Fruit fly (Drosophila melanogaster): Measurements from ENCODE around the gene CG10864.

Gene CG10864

dm6 chr3R:18398954-18399697 is 12.3 kb downstream of the CG10864 start, which contains the start of gene Vha100-2 (continued):
- TF ChIP-seq ss (GFP tag; optimal IDR thresholded peaks at IDR 0.05) (no peak), Hr4 (GFP tag; optimal IDR thresholded peaks at IDR 0.05) (peak; percentile 45), Eip78C (GFP tag) (no peak), Ets96B (tag; optimal IDR thresholded peaks at IDR 0.05) (no peak), CG15336 (GFP tag; IDR thresholded peaks at IDR 0.05) (peak; percentile 44; the same call in 1 of the 2 replicates), CG6792 (GFP tag; optimal IDR thresholded peaks at IDR 0.05) (no peak), topi (GFP tag; optimal IDR thresholded peaks at IDR 0.05) (no peak)

- TF ChIP-seq ss (GFP tag; optimal IDR thresholded peaks at IDR 0.05) = peak in 1 of 2 experiments; percentile 22
- no peak for TF ChIP-seq eg (GFP tag; IDR thresholded peaks at IDR 0.05)
- peak; percentile 51 for TF ChIP-seq vri (GFP tag; optimal IDR thresholded peaks at IDR 0.05)
- TF ChIP-seq CG15336 (GFP tag; IDR thresholded peaks at IDR 0.05) = no peak
- peak; percentile 47 for TF ChIP-seq achi (GFP tag; optimal IDR thresholded peaks at IDR 0.05)
- peak; percentile 76 for TF ChIP-seq fkh (GFP tag; optimal IDR thresholded peaks at IDR 0.05)
- no peak for TF ChIP-seq fd59A (GFP tag; optimal IDR thresholded peaks at IDR 0.05)
- TF ChIP-seq CG6854 (GFP tag; optimal IDR thresholded peaks at IDR 0.05) = peak; percentile 2
- peak; percentile 3 for TF ChIP-seq CG6808 (GFP tag; optimal IDR thresholded peaks at IDR 0.05)
- TF ChIP-seq dsx (GFP tag; optimal IDR thresholded peaks at IDR 0.05; ENCODE audit: poor library complexity, severe bottlenecking) = no peak
- TF ChIP-seq Eip78C (GFP tag) = peak; percentile 67
Observed at dm6 chr3R:18398460-18398901, 12.9 kb downstream of the CG10864 start.

dm6 chr3R:18397834-18398378 is 13.5 kb downstream of the CG10864 start:
- TF ChIP-seq Sox15 (GFP tag; optimal IDR thresholded peaks at IDR 0.05) = no peak
- peak; percentile 23; the same call in 1 of the 2 replicates for TF ChIP-seq CG11294 (GFP tag; IDR thresholded peaks at IDR 0.05)
- peak; percentile 50 for TF ChIP-seq CG3032 (tag; optimal IDR thresholded peaks at IDR 0.05)
- TF ChIP-seq CG6163 (GFP tag; IDR thresholded peaks at IDR 0.05) = peak; percentile 80

dm6 chr3R:18396801-18397604 is 14.4 kb downstream of the CG10864 start, which contains the start of gene Vti1b:
TSS of gene Vti1b (plus strand) at chr3R:18396995.
- TF ChIP-seq CG6792 (GFP tag; optimal IDR thresholded peaks at IDR 0.05) = peak; percentile 98
- TF ChIP-seq CG3032 (tag; optimal IDR thresholded peaks at IDR 0.05) = peak; percentile 94
- peak; percentile 96 for TF ChIP-seq Ets21C (GFP tag; optimal IDR thresholded peaks at IDR 0.05)
- TF ChIP-seq ss (GFP tag; optimal IDR thresholded peaks at IDR 0.05) = peak; percentile 92 to 95
- peak; percentile 93 for TF ChIP-seq CG16779 (tag; optimal IDR thresholded peaks at IDR 0.05)
- TF ChIP-seq svp (GFP tag) = peak; percentile 100
- peak; percentile 98 for TF ChIP-seq eg (GFP tag; IDR thresholded peaks at IDR 0.05)
- TF ChIP-seq CG8319 (GFP tag; optimal IDR thresholded peaks at IDR 0.05) = peak; percentile 97
- peak; percentile 98 for TF ChIP-seq topi (GFP tag; optimal IDR thresholded peaks at IDR 0.05)
- peak; percentile 98 for TF ChIP-seq cyc (GFP tag; optimal IDR thresholded peaks at IDR 0.05)
- TF ChIP-seq Sox102F (GFP tag; optimal IDR thresholded peaks at IDR 0.05) = peak; percentile 99
- peak; percentile 98 for TF ChIP-seq CG6163 (GFP tag; IDR thresholded peaks at IDR 0.05)
- TF ChIP-seq CG1621 (tag; optimal IDR thresholded peaks at IDR 0.05) = peak; percentile 94
- TF ChIP-seq Hr39 (GFP tag; optimal IDR thresholded peaks at IDR 0.05) = peak; percentile 98
- TF ChIP-seq dac (GFP tag; optimal IDR thresholded peaks at IDR 0.05) = peak; percentile 95
- TF ChIP-seq CG4318 (GFP tag; optimal IDR thresholded peaks at IDR 0.05) = peak; percentile 98
- TF ChIP-seq Eip75B (GFP tag; optimal IDR thresholded peaks at IDR 0.05) = peak; percentile 99
- TF ChIP-seq Met (GFP tag; optimal IDR thresholded peaks at IDR 0.05) = peak; percentile 98
- peak; percentile 93 for TF ChIP-seq fd85E (GFP tag; optimal IDR thresholded peaks at IDR 0.05)
- TF ChIP-seq CG6854 (GFP tag; optimal IDR thresholded peaks at IDR 0.05) = peak; percentile 93
- peak; percentile 99 for TF ChIP-seq OdsH (GFP tag; optimal IDR thresholded peaks at IDR 0.05)
- TF ChIP-seq Ets96B (tag; optimal IDR thresholded peaks at IDR 0.05) = peak; percentile 98
- peak; percentile 99 for TF ChIP-seq CG31627 (GFP tag; optimal IDR thresholded peaks at IDR 0.05)
- TF ChIP-seq CG11762 (GFP tag; optimal IDR thresholded peaks at IDR 0.05; ENCODE audit: insufficient read depth) = peak; percentile 96
- TF ChIP-seq CG10631 (GFP tag; optimal IDR thresholded peaks at IDR 0.05) = peak; percentile 97
- peak; percentile 97 for TF ChIP-seq CG11902 (GFP tag; optimal IDR thresholded peaks at IDR 0.05)
- TF ChIP-seq vri (GFP tag; optimal IDR thresholded peaks at IDR 0.05) = peak; percentile 96
- peak; percentile 99 for TF ChIP-seq CG3919 (GFP tag; optimal IDR thresholded peaks at IDR 0.05)
- TF ChIP-seq fkh (GFP tag; optimal IDR thresholded peaks at IDR 0.05) = peak; percentile 71
- peak; percentile 91 for TF ChIP-seq CG9139 (GFP tag; optimal IDR thresholded peaks at IDR 0.05)
- TF ChIP-seq CG6808 (GFP tag; optimal IDR thresholded peaks at IDR 0.05) = peak; percentile 94
- TF ChIP-seq Lpt (GFP tag; optimal IDR thresholded peaks at IDR 0.05) = peak; percentile 98
